Fruit fly (Drosophila melanogaster) whole organism, embryonic: ENCODE data around the gene CG13239.

Experiments used
- Asciz ChIP-seq: fragments of 200-800 bp; sonication (Bioruptor generic); optimal IDR thresholded peaks from 2 replicates; lab custom pipeline; 2017; ENCODE audit warnings: missing biosample characterization, mild to moderate bottlenecking, missing genetic modification characterization, missing genetic modification reagents
- B-H2 ChIP-seq: fragments of 200-800 bp; sonication (Bioruptor generic); optimal IDR thresholded peaks from 2 replicates; lab custom pipeline; 2018; ENCODE audit warnings: missing biosample characterization, mild to moderate bottlenecking, missing genetic modification characterization
- CG11398 ChIP-seq: fragments of 200-800 bp; sonication (Bioruptor generic); optimal IDR thresholded peaks from 2 replicates; lab custom pipeline; 2016; ENCODE audit warnings: missing biosample characterization, missing genetic modification characterization
- CG12744 ChIP-seq: fragments of 200-800 bp; sonication (Bioruptor generic); optimal IDR thresholded peaks from 2 replicates; lab custom pipeline; 2016; ENCODE audit warnings: missing biosample characterization, missing genetic modification characterization
- CG18764 ChIP-seq: fragments of 200-800 bp; sonication (Bioruptor generic); optimal IDR thresholded peaks from 3 replicates; lab custom pipeline; 2016; ENCODE audit warnings: missing biosample characterization, missing genetic modification characterization
- CG2120 ChIP-seq: fragments of 200-800 bp; sonication (Bioruptor generic); optimal IDR thresholded peaks from 3 replicates; lab custom pipeline; 2016; ENCODE audit warnings: missing biosample characterization, missing genetic modification characterization
- CG6272 ChIP-seq: fragments of 200-800 bp; sonication (Bioruptor generic); IDR thresholded peaks from 2 replicates; pipeline ENCODE4 v1.3.6; 2022; ENCODE audit warnings: missing biosample characterization, missing genetic modification characterization
- Lpt ChIP-seq: fragments of >200 bp; optimal IDR thresholded peaks from 2 replicates; lab custom pipeline; 2018; ENCODE audit warnings: missing biosample characterization, missing genetic modification characterization
- Sry-β ChIP-seq: fragments of 200-800 bp; sonication (Bioruptor generic); optimal IDR thresholded peaks from 2 replicates; lab custom pipeline; 2018; ENCODE audit warnings: missing biosample characterization, mild to moderate bottlenecking, missing genetic modification characterization, moderate library complexity
- insv ChIP-seq, 2 experiments: fragments of 200-800 bp; sonication (Bioruptor generic); optimal IDR thresholded peaks; 3 replicates each; lab custom pipeline; 2016 to 2018; ENCODE audit warnings: missing biosample characterization in 2 of 2, missing genetic modification characterization in 2 of 2
- kay ChIP-seq: fragments of 200-800 bp; sonication (Bioruptor generic); optimal IDR thresholded peaks from 2 replicates; lab custom pipeline; 2016; ENCODE audit warnings: missing biosample characterization, missing genetic modification characterization
- psq ChIP-seq: fragments of 200-800 bp; sonication (Bioruptor generic); optimal IDR thresholded peaks from 2 replicates; lab custom pipeline; 2017; ENCODE audit warnings: missing biosample characterization, missing genetic modification characterization

- TF ChIP-seq psq = no peak
- no peak for TF ChIP-seq CG11398 (GFP tag; lab: Kevin White, UChicago)
- no peak for TF ChIP-seq Sry-β
- TF ChIP-seq CG18764 (GFP tag; lab: Kevin White, UChicago) = no peak
- TF ChIP-seq Lpt (GFP tag; lab: Kevin White, UChicago) = no peak
- no peak for TF ChIP-seq insv (GFP tag; optimal IDR thresholded peaks at IDR 0.05; lab: Kevin White, UChicago)
- no peak for TF ChIP-seq CG6272 (GFP tag; lab: Robert Waterston, UW)
- no peak for TF ChIP-seq CG12744 (GFP tag; lab: Kevin White, UChicago)
- TF ChIP-seq Asciz = no peak
- TF ChIP-seq CG2120 (GFP tag; lab: Kevin White, UChicago) = no peak
- TF ChIP-seq B-H2 = no peak
- no peak for TF ChIP-seq kay (GFP tag; lab: Kevin White, UChicago)
Measured at dm6 chr3L:22898444-22898843, 37.9 kb downstream of the CG13239 start, which contains the start of gene CG11131.
